Worm (Caenorhabditis elegans): Measurements from ENCODE around the gene abts-2.

ce11 chrX:11576429-11577088, 8.9 kb upstream of the abts-2 start:
- TF ChIP-seq ref-1 (GFP tag; conservative IDR thresholded peaks at IDR 0.05) (no peak), cog-1 (tag; optimal IDR thresholded peaks at IDR 0.05) (no peak), tab-1 (GFP tag; IDR thresholded peaks at IDR 0.05) (no peak), flt-1 (GFP tag; IDR thresholded peaks at IDR 0.05) (0 out of 2 replicates have a peak, but pooled peaks have one; percentile 32), klf-2 (GFP tag; conservative IDR thresholded peaks at IDR 0.05) (no peak)
